Worm (Caenorhabditis elegans): ENCODE measurements around the gene mif-1.

ce11 chrIII:11853533-11853932 lies 5.6 kb downstream of the mif-1 start:
- TF ChIP-seq mep-1 (tag; optimal IDR thresholded peaks at IDR 0.05) (no peak), lin-13 (tag; optimal IDR thresholded peaks at IDR 0.05) (no peak), elt-1 (tag; optimal IDR thresholded peaks at IDR 0.05; ENCODE audit: borderline replicate concordance, insufficient read depth) (no peak), nhr-12 (tag; optimal IDR thresholded peaks at IDR 0.05) (no peak), pha-4 (tag; optimal IDR thresholded peaks at IDR 0.05) (no peak), ces-1 (GFP tag; optimal IDR thresholded peaks at IDR 0.05) (no peak), snpc-4 (tag; optimal IDR thresholded peaks at IDR 0.05) (no peak), nhr-2 (tag; optimal IDR thresholded peaks at IDR 0.05) (no peak)

Data from whole organism, mixed stage, embryonic.